Fruit fly (Drosophila melanogaster) whole organism, prepupa: ENCODE results near the gene CG4020.

Source experiments
- Blimp-1 ChIP-seq: fragments of 200-800 bp; sonication (Bioruptor generic); optimal IDR thresholded peaks from 3 replicates; lab custom pipeline; 2017; ENCODE audit warnings: missing biosample characterization, missing genetic modification characterization, mild to moderate bottlenecking, moderate library complexity, missing genetic modification reagents
- CG10631 ChIP-seq: fragments of 200-800 bp; sonication (Bioruptor generic); optimal IDR thresholded peaks from 2 replicates; lab custom pipeline; 2016; ENCODE audit warnings: missing biosample characterization, missing genetic modification characterization
- CG10669 ChIP-seq: fragments of 200-800 bp; sonication (Bioruptor generic); optimal IDR thresholded peaks from 3 replicates; lab custom pipeline; 2018; ENCODE audit warnings: missing biosample characterization, mild to moderate bottlenecking, missing genetic modification characterization, moderate library complexity
- CG11294 ChIP-seq: fragments of 200-800 bp; sonication (Bioruptor generic); IDR thresholded peaks from 2 replicates; pipeline ENCODE4 v1.3.6; 2022; ENCODE audit warnings: missing biosample characterization, missing genetic modification characterization
- CG11902 ChIP-seq: fragments of 200-800 bp; sonication (Bioruptor generic); optimal IDR thresholded peaks from 3 replicates; lab custom pipeline; 2016; ENCODE audit warnings: missing biosample characterization, missing genetic modification characterization
- CG15336 ChIP-seq: fragments of 200-800 bp; sonication (Bioruptor generic); IDR thresholded peaks from 2 replicates; pipeline ENCODE4 v1.3.6; 2022; ENCODE audit warnings: missing biosample characterization, missing genetic modification characterization
- CG1621 ChIP-seq: fragments of 200-800 bp; sonication (Bioruptor generic); optimal IDR thresholded peaks from 3 replicates; lab custom pipeline; 2018; ENCODE audit warnings: missing biosample characterization, mild to moderate bottlenecking, missing genetic modification characterization
- CG16779 ChIP-seq: fragments of 200-800 bp; sonication (Bioruptor generic); optimal IDR thresholded peaks from 3 replicates; lab custom pipeline; 2017; ENCODE audit warnings: missing biosample characterization, mild to moderate bottlenecking, missing genetic modification characterization
- CG3032 ChIP-seq: fragments of 200-800 bp; optimal IDR thresholded peaks from 2 replicates; lab custom pipeline; 2019; ENCODE audit warnings: missing biosample characterization, mild to moderate bottlenecking, missing genetic modification characterization, moderate library complexity
- CG31627 ChIP-seq: fragments of 200-800 bp; sonication (Bioruptor generic); optimal IDR thresholded peaks from 3 replicates; lab custom pipeline; 2016; ENCODE audit warnings: missing biosample characterization, missing genetic modification characterization
- CG32006 ChIP-seq: fragments of 200-800 bp; sonication (Bioruptor generic); optimal IDR thresholded peaks from 3 replicates; lab custom pipeline; 2017; ENCODE audit warnings: missing biosample characterization, mild to moderate bottlenecking, missing genetic modification characterization
- CG3919 ChIP-seq: fragments of 200-800 bp; sonication (Bioruptor generic); optimal IDR thresholded peaks from 3 replicates; lab custom pipeline; 2016; ENCODE audit warnings: missing biosample characterization, missing genetic modification characterization
- CG4318 ChIP-seq: fragments of 200-800 bp; sonication (Bioruptor generic); optimal IDR thresholded peaks from 3 replicates; lab custom pipeline; 2017; ENCODE audit warnings: missing biosample characterization, mild to moderate bottlenecking, missing genetic modification characterization
- CG6163 ChIP-seq: fragments of 200-800 bp; sonication (Bioruptor generic); IDR thresholded peaks from 3 replicates; pipeline ENCODE4 v1.3.6; 2022; ENCODE audit warnings: missing biosample characterization, missing genetic modification characterization
- CG6276 ChIP-seq: fragments of 200-800 bp; sonication (Bioruptor generic); optimal IDR thresholded peaks from 2 replicates; lab custom pipeline; 2017; ENCODE audit warnings: missing biosample characterization, mild to moderate bottlenecking, missing genetic modification characterization
- CG6792 ChIP-seq: fragments of 200-800 bp; sonication (Bioruptor generic); optimal IDR thresholded peaks from 3 replicates; lab custom pipeline; 2016; ENCODE audit warnings: missing biosample characterization, missing genetic modification characterization
- CG6854 ChIP-seq: fragments of 200-800 bp; sonication (Bioruptor generic); optimal IDR thresholded peaks from 2 replicates; lab custom pipeline; 2017; ENCODE audit warnings: missing biosample characterization, mild to moderate bottlenecking, missing genetic modification characterization
- CG7368 ChIP-seq: fragments of 200-800 bp; sonication (Bioruptor generic); optimal IDR thresholded peaks from 3 replicates; lab custom pipeline; 2016; ENCODE audit warnings: missing biosample characterization, missing genetic modification characterization
- CG8119 ChIP-seq: fragments of 200-800 bp; sonication (Bioruptor generic); IDR thresholded peaks from 3 replicates; pipeline ENCODE4 v1.3.6; 2022; ENCODE audit warnings: missing biosample characterization, missing genetic modification characterization
- CG8319 ChIP-seq: fragments of 200-800 bp; sonication (Bioruptor generic); optimal IDR thresholded peaks from 3 replicates; lab custom pipeline; 2016; ENCODE audit warnings: missing biosample characterization, missing genetic modification characterization
- CG8632 ChIP-seq: fragments of 200-800 bp; sonication (Bioruptor generic); optimal IDR thresholded peaks from 3 replicates; lab custom pipeline; 2016; ENCODE audit warnings: missing biosample characterization, missing genetic modification characterization
- CG9139 ChIP-seq: fragments of 200-800 bp; sonication (Bioruptor generic); optimal IDR thresholded peaks from 3 replicates; lab custom pipeline; 2017; ENCODE audit warnings: missing biosample characterization, mild to moderate bottlenecking, missing genetic modification characterization
- Eip75B ChIP-seq: fragments of 200-800 bp; sonication (Bioruptor generic); optimal IDR thresholded peaks from 3 replicates; lab custom pipeline; 2016; ENCODE audit warnings: missing biosample characterization, missing genetic modification characterization
- Eip78C ChIP-seq: fragments of 200-800 bp; sonication (Bioruptor generic); peaks from one replicate; lab custom pipeline; 2016; ENCODE audit warnings: missing biosample characterization, missing genetic modification characterization
- Eip93F ChIP-seq: fragments of 200-800 bp; sonication (Bioruptor generic); optimal IDR thresholded peaks from 2 replicates; lab custom pipeline; 2016; ENCODE audit warnings: missing biosample characterization, mild to moderate bottlenecking, missing genetic modification characterization
- Ets21C ChIP-seq: fragments of 200-800 bp; sonication (Bioruptor generic); optimal IDR thresholded peaks from 3 replicates; lab custom pipeline; 2016; ENCODE audit warnings: missing biosample characterization, missing genetic modification characterization
- Ets96B ChIP-seq: fragments of 200-800 bp; optimal IDR thresholded peaks from 2 replicates; lab custom pipeline; 2019; ENCODE audit warnings: missing biosample characterization, mild to moderate bottlenecking, missing genetic modification characterization, moderate library complexity
- Gug ChIP-seq: fragments of 200-800 bp; sonication (Bioruptor generic); IDR thresholded peaks from 2 replicates; pipeline ENCODE4 v1.3.6; 2022; ENCODE audit warnings: missing biosample characterization, missing genetic modification characterization
- Hr38 ChIP-seq: sonication (Bioruptor generic); optimal IDR thresholded peaks from 2 replicates; lab custom pipeline; 2016; ENCODE audit warnings: missing biosample characterization, missing genetic modification characterization
- Hr39 ChIP-seq: fragments of 200-800 bp; sonication (Bioruptor generic); optimal IDR thresholded peaks from 2 replicates; lab custom pipeline; 2016; ENCODE audit warnings: missing biosample characterization, missing genetic modification characterization
- Hr4 ChIP-seq: fragments of 200-800 bp; sonication (Bioruptor generic); optimal IDR thresholded peaks from 3 replicates; lab custom pipeline; 2016; ENCODE audit warnings: missing biosample characterization, missing genetic modification characterization
- Lpt ChIP-seq: fragments of 200-800 bp; sonication (Bioruptor generic); optimal IDR thresholded peaks from 3 replicates; lab custom pipeline; 2016; ENCODE audit warnings: missing biosample characterization, missing genetic modification characterization
- Met ChIP-seq: fragments of 200-800 bp; sonication (Bioruptor generic); optimal IDR thresholded peaks from 3 replicates; lab custom pipeline; 2016; ENCODE audit warnings: missing biosample characterization, missing genetic modification characterization
- OdsH ChIP-seq: fragments of 200-800 bp; sonication (Bioruptor generic); optimal IDR thresholded peaks from 3 replicates; lab custom pipeline; 2016; ENCODE audit warnings: missing biosample characterization, missing genetic modification characterization
- Smox ChIP-seq: fragments of 200-800 bp; sonication (Bioruptor generic); optimal IDR thresholded peaks from 3 replicates; lab custom pipeline; 2016; ENCODE audit warnings: missing biosample characterization, missing genetic modification characterization
- Sox102F ChIP-seq: fragments of 200-800 bp; sonication (Bioruptor generic); optimal IDR thresholded peaks from 2 replicates; lab custom pipeline; 2016; ENCODE audit warnings: missing biosample characterization, mild to moderate bottlenecking, missing genetic modification characterization
- Sox15 ChIP-seq: fragments of 200-800 bp; sonication (Bioruptor generic); optimal IDR thresholded peaks from 3 replicates; lab custom pipeline; 2016; ENCODE audit warnings: missing biosample characterization, missing genetic modification characterization
- achi ChIP-seq: fragments of 200-800 bp; sonication (Bioruptor generic); optimal IDR thresholded peaks from 3 replicates; lab custom pipeline; 2016; ENCODE audit warnings: missing biosample characterization, missing genetic modification characterization
- acj6 ChIP-seq: fragments of 200-800 bp; sonication (Bioruptor generic); optimal IDR thresholded peaks from 3 replicates; lab custom pipeline; 2016; ENCODE audit warnings: missing biosample characterization, missing genetic modification characterization
- cyc ChIP-seq: fragments of 200-800 bp; sonication (Bioruptor generic); optimal IDR thresholded peaks from 3 replicates; lab custom pipeline; 2016; ENCODE audit warnings: missing biosample characterization, missing genetic modification characterization
- dac ChIP-seq: fragments of 200-800 bp; sonication (Bioruptor generic); optimal IDR thresholded peaks from 2 replicates; lab custom pipeline; 2017; ENCODE audit warnings: missing biosample characterization, mild to moderate bottlenecking, missing genetic modification characterization
- dsx ChIP-seq: fragments of 200-800 bp; optimal IDR thresholded peaks from 3 replicates; lab custom pipeline; 2019; ENCODE audit warnings: missing biosample characterization, mild to moderate bottlenecking, missing genetic modification characterization, moderate library complexity; ENCODE audit not compliant: poor library complexity, severe bottlenecking
- eg ChIP-seq: fragments of 200-800 bp; sonication (Bioruptor generic); IDR thresholded peaks from 3 replicates; pipeline ENCODE4 v1.3.6; 2022; ENCODE audit warnings: missing biosample characterization, missing genetic modification characterization
- fd59A ChIP-seq: fragments of 200-800 bp; sonication (Bioruptor generic); optimal IDR thresholded peaks from 2 replicates; lab custom pipeline; 2017; ENCODE audit warnings: missing biosample characterization, mild to moderate bottlenecking, missing genetic modification characterization, missing genetic modification reagents
- fd85E ChIP-seq: fragments of 200-800 bp; sonication (Bioruptor generic); optimal IDR thresholded peaks from 3 replicates; lab custom pipeline; 2016; ENCODE audit warnings: missing biosample characterization, missing genetic modification characterization
- lz ChIP-seq: fragments of 200-800 bp; sonication (Bioruptor generic); optimal IDR thresholded peaks from 3 replicates; lab custom pipeline; 2016; ENCODE audit warnings: missing biosample characterization, missing genetic modification characterization
- net ChIP-seq: fragments of 200-800 bp; sonication (Bioruptor generic); optimal IDR thresholded peaks from 3 replicates; lab custom pipeline; 2016; ENCODE audit warnings: missing biosample characterization, missing genetic modification characterization
- pdm3 ChIP-seq: fragments of 200-800 bp; sonication (Bioruptor generic); optimal IDR thresholded peaks from 3 replicates; lab custom pipeline; 2016; ENCODE audit warnings: missing biosample characterization, missing genetic modification characterization
- salr ChIP-seq, 2 experiments: fragments of 200-800 bp; sonication (Bioruptor generic); optimal IDR thresholded peaks; 3 replicates each; lab custom pipeline; 2016 to 2018; ENCODE audit warnings: missing biosample characterization in 2 of 2, missing genetic modification characterization in 2 of 2, mild to moderate bottlenecking in 1 of 2
- ss ChIP-seq, 2 experiments: fragments of 200-800 bp; sonication (Bioruptor generic); optimal IDR thresholded peaks; 2 replicates in 1 of 2; 3 replicates in 1 of 2; lab custom pipeline; 2017 to 2018; ENCODE audit warnings: mild to moderate bottlenecking in 2 of 2, missing biosample characterization in 2 of 2, missing genetic modification characterization in 2 of 2, moderate library complexity in 1 of 2
- vri ChIP-seq: fragments of 200-800 bp; sonication (Bioruptor generic); optimal IDR thresholded peaks from 3 replicates; lab custom pipeline; 2016; ENCODE audit warnings: missing biosample characterization, mild to moderate bottlenecking, missing genetic modification characterization

CG4020 gene

DNA sequence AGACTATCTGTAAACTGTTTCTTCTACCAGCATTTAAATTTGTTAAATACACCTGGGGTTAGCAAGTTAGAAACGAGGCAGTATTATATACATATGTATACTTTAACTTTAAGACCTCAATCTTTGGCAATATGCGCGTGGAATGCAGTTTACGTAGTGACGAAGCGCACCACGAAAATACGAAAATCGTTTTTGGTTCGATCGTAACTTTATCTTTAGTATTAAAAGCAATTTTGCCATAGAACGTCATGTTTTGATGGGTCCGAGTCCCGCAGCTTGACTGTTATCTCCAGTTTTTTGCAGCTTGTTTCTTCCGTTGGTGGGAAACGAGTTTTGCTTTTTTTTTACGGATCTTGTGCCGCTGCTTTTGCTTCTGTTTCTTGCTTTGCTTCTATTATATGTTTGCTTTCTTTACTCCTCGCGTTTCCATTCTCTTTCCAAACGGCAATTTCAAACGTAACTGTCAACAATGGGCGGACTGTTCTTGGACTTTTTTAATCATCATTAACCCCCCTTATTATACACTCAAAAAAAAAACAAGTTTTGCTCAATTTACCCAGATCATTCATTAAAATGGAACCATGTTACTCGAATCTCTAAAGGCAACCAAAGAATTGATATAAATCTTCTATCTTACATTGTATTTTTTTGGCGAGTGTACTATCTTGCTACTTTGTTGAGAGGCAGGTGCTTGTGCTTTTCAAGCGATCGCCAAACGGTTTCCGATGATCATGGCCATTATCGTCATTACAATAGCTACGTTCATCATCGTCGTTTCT lies 13.7 kb upstream of the CG4020 start:
- peak; percentile 73 for TF ChIP-seq CG32006 (GFP tag; lab: Kevin White, UChicago)
- TF ChIP-seq cyc (GFP tag; lab: Kevin White, UChicago): peak; percentile 34
- peak in 1 of 2 experiments; percentile 57 for TF ChIP-seq salr (GFP tag; optimal IDR thresholded peaks at IDR 0.05; lab: Kevin White, UChicago)
- TF ChIP-seq Hr4 (GFP tag; lab: Kevin White, UChicago): peak; percentile 50
- peak; percentile 62 for TF ChIP-seq vri (GFP tag; lab: Kevin White, UChicago)
- peak; percentile 61 for TF ChIP-seq CG31627 (GFP tag; lab: Kevin White, UChicago)
- peak; percentile 38 for TF ChIP-seq CG6276 (GFP tag; lab: Kevin White, UChicago)
- TF ChIP-seq lz (GFP tag; lab: Kevin White, UChicago): peak; percentile 53
- TF ChIP-seq fd85E (GFP tag; lab: Kevin White, UChicago): no peak
- TF ChIP-seq CG3919 (GFP tag; lab: Kevin White, UChicago): peak; percentile 64
- TF ChIP-seq CG1621: no peak
- TF ChIP-seq Sox15 (GFP tag; lab: Kevin White, UChicago): peak; percentile 6
- TF ChIP-seq CG11294 (GFP tag; lab: Robert Waterston, UW): 0 out of 2 replicates have a peak, but pooled peaks have one; percentile 22
- peak; percentile 36 for TF ChIP-seq Ets21C (GFP tag; lab: Kevin White, UChicago)
- no peak for TF ChIP-seq CG8319
- TF ChIP-seq Hr38 (GFP tag; lab: Kevin White, UChicago): no peak
- TF ChIP-seq pdm3: peak; percentile 70
- peak; percentile 63 for TF ChIP-seq CG10631 (GFP tag; lab: Kevin White, UChicago)
- peak; percentile 76 for TF ChIP-seq CG6163 (GFP tag; lab: Robert Waterston, UW)
- TF ChIP-seq CG16779: no peak
- peak; percentile 17 for TF ChIP-seq Ets96B (tag; lab: Kevin White, UChicago)
- peak; percentile 50 for TF ChIP-seq CG15336 (GFP tag; lab: Robert Waterston, UW)
- TF ChIP-seq Gug: peak; percentile 58
- peak; percentile 82 for TF ChIP-seq Eip78C (GFP tag; lab: Kevin White, UChicago)
- TF ChIP-seq Sox102F (GFP tag; lab: Kevin White, UChicago): peak; percentile 43
- TF ChIP-seq achi (GFP tag; lab: Kevin White, UChicago): peak; percentile 56
- peak; percentile 16 for TF ChIP-seq fd59A (GFP tag; lab: Kevin White, UChicago)
- peak; percentile 81 for TF ChIP-seq dsx
- TF ChIP-seq eg (GFP tag; lab: Robert Waterston, UW): peak; percentile 81
- TF ChIP-seq Met: peak; percentile 66
- TF ChIP-seq acj6 (GFP tag; lab: Kevin White, UChicago): peak; percentile 52
- peak; percentile 23 for TF ChIP-seq dac (GFP tag; lab: Kevin White, UChicago)
- TF ChIP-seq CG9139: no peak
- TF ChIP-seq Eip75B (GFP tag; lab: Kevin White, UChicago): peak; percentile 44
- TF ChIP-seq CG8119 (GFP tag; lab: Robert Waterston, UW): peak; percentile 62; the same call in 2 of the 3 replicates
- TF ChIP-seq CG6854 (GFP tag; lab: Kevin White, UChicago): no peak
- peak in 1 of 2 experiments; percentile 13 for TF ChIP-seq ss (GFP tag; optimal IDR thresholded peaks at IDR 0.05; lab: Kevin White, UChicago)
- no peak for TF ChIP-seq CG8632 (GFP tag; lab: Kevin White, UChicago)
- peak; percentile 3 for TF ChIP-seq CG10669
- peak; percentile 61 for TF ChIP-seq Lpt (GFP tag; lab: Kevin White, UChicago)
- no peak for TF ChIP-seq Blimp-1 (GFP tag; lab: Kevin White, UChicago)
- TF ChIP-seq Smox (GFP tag; lab: Kevin White, UChicago): peak; percentile 49
- peak; percentile 64 for TF ChIP-seq CG4318 (GFP tag; lab: Kevin White, UChicago)
- no peak for TF ChIP-seq CG11902 (GFP tag; lab: Kevin White, UChicago)
- TF ChIP-seq Eip93F (GFP tag; lab: Kevin White, UChicago): no peak
- TF ChIP-seq CG3032: no peak
- peak; percentile 61 for TF ChIP-seq net
- TF ChIP-seq CG6792 (GFP tag; lab: Kevin White, UChicago): peak; percentile 37
- peak; percentile 55 for TF ChIP-seq OdsH (GFP tag; lab: Kevin White, UChicago)
- peak; percentile 9 for TF ChIP-seq CG7368 (GFP tag; lab: Kevin White, UChicago)
- TF ChIP-seq Hr39: peak; percentile 66
